Fruit fly (Drosophila melanogaster): ENCODE results near the gene CG44836.

The CG44836 gene

DNA sequence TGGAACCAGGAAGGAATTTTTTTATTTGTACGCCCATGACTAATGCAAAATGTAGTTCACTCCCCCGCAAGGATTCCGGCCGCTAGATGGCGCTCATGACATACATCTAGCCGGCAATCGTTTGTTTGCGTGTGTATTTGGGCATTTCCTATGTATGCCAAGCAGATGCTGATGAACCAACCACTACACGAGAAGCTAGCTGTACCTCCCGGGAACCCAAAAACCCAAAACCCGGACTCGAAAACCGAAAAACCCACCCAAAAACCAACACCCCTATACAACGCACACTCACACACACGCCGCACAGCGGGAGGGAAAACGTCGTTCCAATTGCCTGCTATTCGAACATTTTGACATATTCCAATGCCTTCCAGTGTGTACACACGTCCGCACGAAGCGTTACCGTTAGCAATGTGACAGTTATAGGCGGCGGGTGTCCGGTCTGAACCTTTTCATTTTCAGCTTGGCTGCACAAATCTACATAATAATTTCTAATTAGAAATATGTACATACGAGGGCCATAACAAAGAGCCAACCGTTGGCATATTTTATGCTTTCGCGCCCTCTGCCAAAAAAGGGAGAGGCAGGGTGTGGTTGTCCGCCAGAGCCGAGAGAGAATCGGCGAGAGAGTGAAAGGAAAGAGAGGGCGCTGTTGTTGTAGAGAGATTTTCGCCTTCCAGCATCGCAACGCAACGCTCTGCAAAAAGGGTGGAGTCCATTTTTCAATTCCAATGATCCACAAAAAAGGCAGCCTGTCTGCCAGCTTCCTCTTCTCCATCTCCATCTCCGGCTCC, 7.9 kb upstream of the CG44836 start:
- peak; percentile 87 to 92 for TF ChIP-seq CTCF (optimal IDR thresholded peaks at IDR 0.05)
- no peak for TF ChIP-seq CG8478 (optimal IDR thresholded peaks at IDR 0.05)

- TF ChIP-seq CG8478 (optimal IDR thresholded peaks at IDR 0.05) (no peak), CTCF (optimal IDR thresholded peaks at IDR 0.05) (no peak)
Observed at dm6 chr3L:16402253-16402652, 2.2 kb upstream of the CG44836 start.

DNA sequence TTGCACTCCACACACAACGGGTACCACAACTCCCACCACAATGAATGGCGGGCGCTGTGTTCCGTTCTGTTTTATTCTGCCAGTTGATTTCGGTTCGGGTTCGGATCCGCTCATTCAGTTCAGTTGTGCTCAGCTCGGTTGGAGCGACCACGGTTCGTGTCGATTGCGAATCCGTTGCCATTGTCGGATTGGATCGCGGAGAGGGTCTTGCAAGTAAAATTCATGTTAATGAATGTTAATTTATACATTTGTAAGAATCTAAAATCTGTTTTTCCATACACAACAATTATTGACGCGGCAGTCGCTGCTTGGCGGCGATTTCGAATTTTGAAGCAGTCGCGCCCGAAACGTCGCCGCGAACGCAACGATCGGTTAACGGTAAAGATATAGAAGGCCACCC, 5.6 kb downstream of the CG44836 start, which contains the start of gene Gagr:
Gene Gagr (plus strand): TSS at position 81 of the 400 bp plus-strand sequence.
- TF ChIP-seq CG8478 (optimal IDR thresholded peaks at IDR 0.05) (no peak), CTCF (optimal IDR thresholded peaks at IDR 0.05) (no peak)

- TF ChIP-seq CTCF (optimal IDR thresholded peaks at IDR 0.05), result no peak
Observed at dm6 chr3L:16393700-16394099, 6.4 kb downstream of the CG44836 start.

- TF ChIP-seq CTCF (optimal IDR thresholded peaks at IDR 0.05) (no peak), CG8478 (optimal IDR thresholded peaks at IDR 0.05) (no peak)
Observed at dm6 chr3L:16392874-16393273, 7.2 kb downstream of the CG44836 start.

dm6 chr3L:16392203-16392800, 7.8 kb downstream of the CG44836 start:
- no peak for TF ChIP-seq CG8478 (optimal IDR thresholded peaks at IDR 0.05)
- no peak for TF ChIP-seq CTCF (optimal IDR thresholded peaks at IDR 0.05)

dm6 chr3L:16391257-16391656, 8.8 kb downstream of the CG44836 start:
- TF ChIP-seq CG8478 (optimal IDR thresholded peaks at IDR 0.05) (no peak), CTCF (optimal IDR thresholded peaks at IDR 0.05) (no peak)

DNA sequence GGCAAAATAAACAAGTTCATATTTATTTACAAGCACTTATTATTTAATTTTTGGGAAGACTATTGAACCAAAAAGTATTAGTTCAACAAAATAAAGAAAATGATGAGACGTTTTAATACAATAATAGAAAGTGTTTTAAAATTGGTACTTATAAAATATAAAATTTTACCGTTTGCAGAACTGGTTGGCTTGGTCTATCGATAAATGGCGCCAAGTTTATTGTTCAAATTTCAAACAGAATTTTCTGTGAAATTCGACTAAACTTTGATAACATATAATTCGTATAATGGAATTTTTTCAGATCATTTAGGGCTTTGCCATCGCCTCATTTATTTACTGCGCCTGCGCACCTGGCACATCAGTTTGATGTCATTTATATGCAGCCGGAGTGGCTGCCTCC, 9.3 kb downstream of the CG44836 start:
- no peak for TF ChIP-seq CTCF (optimal IDR thresholded peaks at IDR 0.05)
- no peak for TF ChIP-seq CG8478 (optimal IDR thresholded peaks at IDR 0.05)

- TF ChIP-seq CG8478 (optimal IDR thresholded peaks at IDR 0.05) (no peak), CTCF (optimal IDR thresholded peaks at IDR 0.05) (no peak)
Observed at dm6 chr3L:16385880-16386584, 14.0 kb downstream of the CG44836 start, which contains the start of the genes Agpat3 and RAF2. Gene Agpat3, minus strand, starts transcription at chr3L:16385957. Gene RAF2, plus strand, starts transcription at chr3L:16386327.

- TF ChIP-seq CG8478 (optimal IDR thresholded peaks at IDR 0.05) (no peak), CTCF (optimal IDR thresholded peaks at IDR 0.05) (no peak)
Observed at dm6 chr3L:16385252-16385879, 14.7 kb downstream of the CG44836 start.

dm6 chr3L:16384145-16384705, 15.8 kb downstream of the CG44836 start:
- TF ChIP-seq CG8478 (optimal IDR thresholded peaks at IDR 0.05) (no peak), CTCF (optimal IDR thresholded peaks at IDR 0.05) (no peak)

DNA sequence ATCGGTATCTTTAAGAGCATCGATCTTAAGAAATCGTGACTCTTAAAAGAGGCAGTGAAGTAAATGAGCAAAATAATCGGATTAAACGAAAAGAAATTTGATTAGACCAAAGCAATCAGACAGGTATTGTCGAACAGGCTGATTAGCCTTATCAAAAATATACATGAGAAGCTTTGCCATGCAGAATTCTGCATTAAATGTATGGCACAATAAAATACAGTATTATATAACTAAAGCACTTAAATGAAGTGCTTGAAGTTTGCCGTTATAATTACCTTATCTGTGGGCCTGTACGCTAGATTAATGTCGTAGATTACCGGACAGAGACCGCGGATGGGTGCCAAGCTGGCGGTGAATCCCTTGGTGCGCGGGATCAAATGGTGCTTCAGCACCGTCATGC, 17.0 kb downstream of the CG44836 start:
- TF ChIP-seq CTCF (optimal IDR thresholded peaks at IDR 0.05) (no peak), CG8478 (optimal IDR thresholded peaks at IDR 0.05) (no peak)

- TF ChIP-seq CTCF (optimal IDR thresholded peaks at IDR 0.05), result peak in 1 of 2 experiments; percentile 33
- TF ChIP-seq CG8478 (optimal IDR thresholded peaks at IDR 0.05), result no peak
Observed at dm6 chr3L:16381184-16381797, 18.8 kb downstream of the CG44836 start, which contains the start of gene Agpat4. Gene Agpat4, minus strand, starts transcription at chr3L:16381570.

DNA sequence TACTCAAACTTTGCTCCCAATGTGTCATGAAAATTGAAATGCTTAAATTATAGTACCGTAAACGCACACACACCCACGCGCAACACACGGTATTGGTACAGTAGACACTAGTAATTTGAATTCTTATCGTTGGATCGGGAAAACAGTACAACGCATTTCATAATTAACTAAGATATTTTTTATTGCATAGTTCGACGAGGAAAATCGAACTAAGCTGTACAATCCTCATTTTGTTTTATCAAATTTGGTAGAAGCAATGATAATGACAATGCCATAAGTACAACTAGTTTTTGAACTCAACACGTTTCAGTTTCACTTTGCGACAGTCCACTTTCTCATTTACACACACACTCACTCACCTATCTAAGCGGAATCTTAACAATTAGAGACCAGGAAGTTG, 19.3 kb downstream of the CG44836 start:
- TF ChIP-seq CG8478 (optimal IDR thresholded peaks at IDR 0.05) (no peak), CTCF (optimal IDR thresholded peaks at IDR 0.05) (no peak)
